Worm (Caenorhabditis elegans): ENCODE results near the gene tag-314.

DNA sequence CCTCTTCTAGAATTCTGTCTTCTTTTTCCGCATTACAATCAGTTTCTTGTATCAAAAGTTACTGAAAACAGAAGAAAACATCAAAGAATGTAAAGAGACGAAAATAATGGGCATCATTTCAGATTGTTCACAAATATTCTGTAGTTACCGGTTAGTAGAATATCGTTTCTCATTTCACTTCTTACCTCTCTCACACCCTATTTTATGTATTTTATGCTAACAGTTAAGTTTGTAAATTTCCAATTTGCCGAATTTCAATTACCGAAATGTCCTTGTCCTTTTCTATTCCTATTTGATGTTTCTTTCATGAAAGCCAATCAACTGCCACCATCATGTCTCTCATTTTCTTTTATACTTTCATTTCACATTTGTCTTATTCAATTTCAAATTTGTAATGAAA lies 5.0 kb downstream of the tag-314 start:
- TF ChIP-seq gei-17 (GFP tag; optimal IDR thresholded peaks at IDR 0.05) (no peak), F10E7.11 (tag; optimal IDR thresholded peaks at IDR 0.05) (no peak), ceh-100 (GFP tag; IDR thresholded peaks at IDR 0.05) (no peak), fkh-3 (tag; optimal IDR thresholded peaks at IDR 0.05) (no peak), Y53G8AR.9 (GFP tag; conservative IDR thresholded peaks at IDR 0.05) (no peak)

Data from whole organism, young adult.